Fruit fly (Drosophila melanogaster): ENCODE data around the gene Ant2.

dm6 chrX:10824227-10824702, 37.6 kb upstream of the Ant2 start, which contains the start of gene Imp:
- TF ChIP-seq CG13204 (GFP tag; optimal IDR thresholded peaks at IDR 0.05) (no peak), Pif1A (GFP tag; optimal IDR thresholded peaks at IDR 0.05) (no peak), CG10348 (GFP tag; IDR thresholded peaks at IDR 0.05) (no peak)

Data from whole organism, pupa.